Fruit fly (Drosophila melanogaster) whole organism, adult: ENCODE measurements around the gene Skel.
A peak's percentile ranks its signal among the peaks of the same experiment; 100 is the strongest.

Experiments
- CG11617 ChIP-seq: fragments of 200-800 bp; sonication (Bioruptor generic); optimal IDR thresholded peaks from 2 replicates; lab custom pipeline; 2017; ENCODE audit warnings: mild to moderate bottlenecking, missing biosample characterization, missing genetic modification reagents, missing genetic modification characterization
- CG12768 ChIP-seq: fragments of 200-800 bp; sonication (Bioruptor generic); optimal IDR thresholded peaks from 2 replicates; lab custom pipeline; 2017; ENCODE audit warnings: missing biosample characterization, missing genetic modification characterization, mild to moderate bottlenecking, moderate library complexity, missing genetic modification reagents
- CG14711 ChIP-seq: fragments of 200-800 bp; sonication (Bioruptor generic); optimal IDR thresholded peaks from 2 replicates; lab custom pipeline; 2018; ENCODE audit warnings: missing biosample characterization, mild to moderate bottlenecking, missing genetic modification characterization, moderate library complexity
- CG1620 ChIP-seq: fragments of 200-800 bp; sonication (Bioruptor generic); optimal IDR thresholded peaks from 2 replicates; lab custom pipeline; 2016; ENCODE audit warnings: missing biosample characterization, missing genetic modification characterization
- CG33017 ChIP-seq: fragments of 200-800 bp; sonication (Bioruptor generic); optimal IDR thresholded peaks from 2 replicates; lab custom pipeline; 2018; ENCODE audit warnings: missing biosample characterization, mild to moderate bottlenecking, missing genetic modification characterization, moderate library complexity
- CG5204 ChIP-seq: fragments of 200-800 bp; sonication (Bioruptor generic); optimal IDR thresholded peaks from 2 replicates; lab custom pipeline; 2016; ENCODE audit warnings: missing biosample characterization, missing genetic modification characterization
- CG7045 ChIP-seq: fragments of 200-800 bp; sonication (Bioruptor generic); optimal IDR thresholded peaks from 2 replicates; lab custom pipeline; 2017; ENCODE audit warnings: missing biosample characterization, mild to moderate bottlenecking, missing genetic modification characterization
- CG7101 ChIP-seq: fragments of 200-800 bp; sonication (Bioruptor generic); optimal IDR thresholded peaks from 2 replicates; lab custom pipeline; 2018; ENCODE audit warnings: missing biosample characterization, mild to moderate bottlenecking, missing genetic modification characterization, moderate library complexity
- Clk ChIP-seq: fragments of 200-800 bp; sonication (Bioruptor generic); optimal IDR thresholded peaks from 2 replicates; lab custom pipeline; 2017; ENCODE audit warnings: missing biosample characterization, missing genetic modification characterization
- Crg-1 ChIP-seq: fragments of 200-800 bp; sonication (Bioruptor generic); optimal IDR thresholded peaks from 2 replicates; lab custom pipeline; 2016; ENCODE audit warnings: missing biosample characterization, missing genetic modification characterization
- Hr96 ChIP-seq: fragments of 200-800 bp; sonication (Bioruptor generic); optimal IDR thresholded peaks from 2 replicates; lab custom pipeline; 2016; ENCODE audit warnings: missing biosample characterization, missing genetic modification characterization
- Mnt ChIP-seq: fragments of 200-800 bp; sonication (Bioruptor generic); optimal IDR thresholded peaks from 2 replicates; lab custom pipeline; 2016; ENCODE audit warnings: missing biosample characterization, mild to moderate bottlenecking, missing genetic modification characterization
- bab1 ChIP-seq: fragments of 200-800 bp; sonication (Bioruptor generic); optimal IDR thresholded peaks from 3 replicates; lab custom pipeline; 2019; ENCODE audit warnings: missing biosample characterization, mild to moderate bottlenecking, missing genetic modification characterization, moderate library complexity
- cic ChIP-seq: fragments of 200-800 bp; sonication (Bioruptor generic); optimal IDR thresholded peaks from 2 replicates; lab custom pipeline; 2017; ENCODE audit warnings: missing biosample characterization, mild to moderate bottlenecking, missing genetic modification characterization, moderate library complexity
- cnc ChIP-seq, 2 experiments: fragments of >200 bp; optimal IDR thresholded peaks; 2 replicates each; lab custom pipeline; 2017
- kay ChIP-seq: fragments of 200-800 bp; sonication (Bioruptor generic); peaks from one replicate; lab custom pipeline; 2016; ENCODE audit warnings: missing biosample characterization, missing genetic modification characterization, borderline replicate concordance
- ovo ChIP-seq: fragments of 200-800 bp; sonication (Bioruptor generic); optimal IDR thresholded peaks from 2 replicates; lab custom pipeline; 2016; ENCODE audit warnings: missing biosample characterization, missing genetic modification characterization
- pad ChIP-seq: fragments of 200-800 bp; sonication (Bioruptor generic); optimal IDR thresholded peaks from 3 replicates; lab custom pipeline; 2017; ENCODE audit warnings: missing biosample characterization, missing genetic modification characterization, mild to moderate bottlenecking, moderate library complexity, missing genetic modification reagents
- tj ChIP-seq: fragments of 200-800 bp; sonication (Bioruptor generic); optimal IDR thresholded peaks from 3 replicates; lab custom pipeline; 2017; ENCODE audit warnings: missing biosample characterization, mild to moderate bottlenecking, missing genetic modification characterization, moderate library complexity
- toe ChIP-seq: fragments of 200-800 bp; sonication (Bioruptor generic); optimal IDR thresholded peaks from 2 replicates; lab custom pipeline; 2016; ENCODE audit warnings: missing biosample characterization, missing genetic modification characterization

The Skel gene

DNA sequence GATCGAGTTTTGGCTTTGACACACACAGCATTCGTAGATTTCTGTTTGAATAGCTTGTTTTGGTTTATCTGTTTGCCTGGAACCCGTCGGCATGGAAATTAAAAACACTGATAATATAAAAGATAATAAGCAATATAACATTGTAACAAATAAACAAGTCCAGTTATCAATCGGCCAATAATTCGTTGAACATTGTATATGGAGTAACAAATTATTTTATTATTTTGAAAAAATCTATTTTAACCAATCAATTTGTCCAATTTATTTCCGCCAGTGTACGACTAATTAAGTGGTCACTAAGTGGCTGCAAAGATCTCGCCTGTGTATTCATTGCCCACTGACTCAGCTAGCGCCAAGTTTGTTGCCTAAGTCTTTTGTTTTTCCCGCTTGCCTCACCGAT, 2.1 kb downstream of the Skel start:
- TF ChIP-seq ovo (GFP tag; lab: Kevin White, UChicago) (no peak), Clk (GFP tag; lab: Kevin White, UChicago) (no peak), bab1 (GFP tag; lab: Kevin White, UChicago) (no peak), Crg-1 (GFP tag; lab: Kevin White, UChicago) (no peak), kay (no peak), tj (GFP tag; lab: Kevin White, UChicago) (no peak), CG7101 (tag; lab: Kevin White, UChicago) (no peak), CG33017 (no peak), Hr96 (GFP tag; lab: Kevin White, UChicago) (no peak), CG5204 (GFP tag; lab: Kevin White, UChicago) (no peak), cic (no peak), CG7045 (no peak), toe (GFP tag; lab: Kevin White, UChicago) (no peak), CG11617 (GFP tag; lab: Kevin White, UChicago) (no peak), CG12768 (no peak), cnc (optimal IDR thresholded peaks at IDR 0.05; lab: Kevin White, UChicago) (no peak), CG1620 (GFP tag; lab: Kevin White, UChicago) (no peak)

dm6 chr3R:10696371-10696777, 9.6 kb downstream of the Skel start, which contains the start of the genes pug, CG14683 and CG46459:
Gene pug, plus strand, starts transcription at chr3R:10696534.
Gene CG14683, plus strand, starts transcription at chr3R:10696647.
Gene CG46459, plus strand, starts transcription at chr3R:10696647.
- TF ChIP-seq Crg-1 (GFP tag; lab: Kevin White, UChicago) (peak; percentile 28), cic (no peak), Hr96 (GFP tag; lab: Kevin White, UChicago) (peak; percentile 53), bab1 (GFP tag; lab: Kevin White, UChicago) (peak; percentile 11), cnc (optimal IDR thresholded peaks at IDR 0.05; lab: Kevin White, UChicago) (no peak), CG33017 (no peak), CG1620 (GFP tag; lab: Kevin White, UChicago) (peak; percentile 46), CG7045 (no peak), toe (GFP tag; lab: Kevin White, UChicago) (peak; percentile 45), kay (peak; percentile 68), Mnt (GFP tag; lab: Kevin White, UChicago) (peak; percentile 56), CG5204 (GFP tag; lab: Kevin White, UChicago) (peak; percentile 19), Clk (GFP tag; lab: Kevin White, UChicago) (no peak), CG7101 (tag; lab: Kevin White, UChicago) (peak; percentile 18), pad (GFP tag; lab: Kevin White, UChicago) (peak; percentile 22), CG14711 (tag; lab: Kevin White, UChicago) (peak; percentile 15), CG12768 (no peak), CG11617 (GFP tag; lab: Kevin White, UChicago) (no peak), ovo (GFP tag; lab: Kevin White, UChicago) (no peak), tj (GFP tag; lab: Kevin White, UChicago) (no peak)

- TF ChIP-seq Hr96 (GFP tag; lab: Kevin White, UChicago): no peak
- TF ChIP-seq tj (GFP tag; lab: Kevin White, UChicago): peak; percentile 8
- peak; percentile 6 for TF ChIP-seq CG11617 (GFP tag; lab: Kevin White, UChicago)
- peak; percentile 1 for TF ChIP-seq cic
Observed at dm6 chr3R:10699020-10699951, 12.5 kb downstream of the Skel start.

DNA sequence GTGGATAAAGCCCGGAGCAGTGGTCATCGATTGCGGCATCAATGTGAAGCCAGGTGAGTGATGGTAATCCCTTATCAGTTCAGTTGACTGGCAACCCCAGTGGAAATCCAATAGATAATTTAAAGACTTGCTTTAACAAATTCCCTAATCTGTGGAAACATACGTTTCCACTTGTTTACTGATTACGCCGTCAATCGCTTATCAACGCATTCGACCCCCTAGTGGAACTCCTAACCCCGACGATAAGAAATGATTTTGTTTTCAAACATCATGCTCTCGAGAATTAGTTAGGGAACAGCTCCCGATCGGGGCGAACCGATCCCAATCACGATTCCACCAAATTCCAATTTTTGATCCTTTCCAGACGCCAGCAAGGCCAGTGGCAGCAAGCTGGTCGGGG, 13.9 kb downstream of the Skel start:
- TF ChIP-seq CG1620 (GFP tag; lab: Kevin White, UChicago) (no peak), CG7101 (tag; lab: Kevin White, UChicago) (no peak), tj (GFP tag; lab: Kevin White, UChicago) (no peak), cnc (optimal IDR thresholded peaks at IDR 0.05; lab: Kevin White, UChicago) (no peak), bab1 (GFP tag; lab: Kevin White, UChicago) (no peak), Clk (GFP tag; lab: Kevin White, UChicago) (no peak), Crg-1 (GFP tag; lab: Kevin White, UChicago) (no peak), cic (no peak), toe (GFP tag; lab: Kevin White, UChicago) (no peak), pad (GFP tag; lab: Kevin White, UChicago) (no peak), CG33017 (no peak)

dm6 chr3R:10704975-10705374, 18.2 kb downstream of the Skel start, which contains the start of gene CG31391:
Gene CG31391, minus strand, starts transcription at chr3R:10705075.
- no peak for TF ChIP-seq cnc (optimal IDR thresholded peaks at IDR 0.05; lab: Kevin White, UChicago)
- no peak for TF ChIP-seq toe (GFP tag; lab: Kevin White, UChicago)
- no peak for TF ChIP-seq CG5204 (GFP tag; lab: Kevin White, UChicago)
- no peak for TF ChIP-seq CG12768
- TF ChIP-seq Hr96 (GFP tag; lab: Kevin White, UChicago): no peak
- TF ChIP-seq pad (GFP tag; lab: Kevin White, UChicago): no peak
- TF ChIP-seq CG7045: no peak
- no peak for TF ChIP-seq bab1 (GFP tag; lab: Kevin White, UChicago)
- no peak for TF ChIP-seq ovo (GFP tag; lab: Kevin White, UChicago)
- TF ChIP-seq CG1620 (GFP tag; lab: Kevin White, UChicago): no peak

- TF ChIP-seq Clk (GFP tag; lab: Kevin White, UChicago) (no peak), CG33017 (no peak), Hr96 (GFP tag; lab: Kevin White, UChicago) (no peak), CG5204 (GFP tag; lab: Kevin White, UChicago) (no peak), bab1 (GFP tag; lab: Kevin White, UChicago) (no peak), pad (GFP tag; lab: Kevin White, UChicago) (no peak), tj (GFP tag; lab: Kevin White, UChicago) (no peak), kay (no peak), Crg-1 (GFP tag; lab: Kevin White, UChicago) (no peak), CG14711 (tag; lab: Kevin White, UChicago) (no peak), cnc (optimal IDR thresholded peaks at IDR 0.05; lab: Kevin White, UChicago) (no peak), ovo (GFP tag; lab: Kevin White, UChicago) (no peak)
Observed at dm6 chr3R:10706763-10707162, 20.0 kb downstream of the Skel start, which contains the start of the genes CG31467 and CG14684. Gene CG31467, minus strand, starts transcription at chr3R:10706863. Gene CG14684, plus strand, starts transcription at chr3R:10706974.
